Fruit fly (Drosophila melanogaster) whole organism, embryonic: ENCODE measurements around the gene Secp43.

Source experiments
- Ada2b ChIP-seq: fragments of 200-800 bp; sonication (Bioruptor generic); IDR thresholded peaks from 2 replicates; pipeline ENCODE4 v1.3.6; 2022; ENCODE audit warnings: missing biosample characterization, missing genetic modification characterization
- Antp ChIP-seq: fragments of 200-800 bp; sonication (Bioruptor generic); optimal IDR thresholded peaks from 3 replicates; lab custom pipeline; 2016; ENCODE audit warnings: missing biosample characterization, missing genetic modification characterization
- CG10543 ChIP-seq: fragments of 200-800 bp; sonication (Bioruptor generic); optimal IDR thresholded peaks from 3 replicates; lab custom pipeline; 2017; ENCODE audit warnings: missing biosample characterization, mild to moderate bottlenecking, missing genetic modification characterization, moderate library complexity
- CG10979 ChIP-seq: fragments of 200-800 bp; sonication (Bioruptor generic); optimal IDR thresholded peaks from 2 replicates; lab custom pipeline; 2018; ENCODE audit warnings: missing biosample characterization, mild to moderate bottlenecking, missing genetic modification characterization, moderate library complexity
- CG12391 ChIP-seq: fragments of 200-800 bp; sonication (Bioruptor generic); optimal IDR thresholded peaks from 3 replicates; lab custom pipeline; 2018; ENCODE audit warnings: missing biosample characterization, mild to moderate bottlenecking, missing genetic modification characterization, moderate library complexity
- CG13894 ChIP-seq: fragments of 200-800 bp; sonication (Bioruptor generic); optimal IDR thresholded peaks from 3 replicates; lab custom pipeline; 2018; ENCODE audit warnings: missing biosample characterization, mild to moderate bottlenecking, missing genetic modification characterization, moderate library complexity
- CG14965 ChIP-seq: fragments of 200-800 bp; sonication (Bioruptor generic); optimal IDR thresholded peaks from 2 replicates; lab custom pipeline; 2016; ENCODE audit warnings: missing biosample characterization, missing genetic modification characterization, borderline replicate concordance
- CG2120 ChIP-seq: fragments of 200-800 bp; sonication (Bioruptor generic); optimal IDR thresholded peaks from 3 replicates; lab custom pipeline; 2016; ENCODE audit warnings: missing biosample characterization, missing genetic modification characterization
- CG2678 ChIP-seq: fragments of 200-800 bp; sonication (Bioruptor generic); optimal IDR thresholded peaks from 3 replicates; lab custom pipeline; 2019; ENCODE audit warnings: missing biosample characterization, mild to moderate bottlenecking, missing genetic modification characterization, moderate library complexity
- CG30431 ChIP-seq: fragments of 200-800 bp; sonication (Bioruptor generic); optimal IDR thresholded peaks from 2 replicates; lab custom pipeline; 2017; ENCODE audit warnings: missing biosample characterization, missing genetic modification characterization
- CG31441 ChIP-seq: fragments of 200-800 bp; sonication (Bioruptor generic); IDR thresholded peaks from 2 replicates; pipeline ENCODE4 v1.3.6; 2022; ENCODE audit warnings: missing biosample characterization, missing genetic modification characterization
- CG32532 ChIP-seq: fragments of 200-800 bp; sonication (Bioruptor generic); IDR thresholded peaks from 2 replicates; pipeline ENCODE4 v1.3.6; 2022; ENCODE audit warnings: missing biosample characterization, missing genetic modification characterization
- CG3407 ChIP-seq: fragments of 200-800 bp; sonication (Bioruptor generic); optimal IDR thresholded peaks from 2 replicates; lab custom pipeline; 2018; ENCODE audit warnings: missing biosample characterization, mild to moderate bottlenecking, missing genetic modification characterization
- CG3726 ChIP-seq: fragments of 200-800 bp; sonication (Bioruptor generic); IDR thresholded peaks from 3 replicates; pipeline ENCODE4, ENCODE4 v1.3.6; 2022; ENCODE audit warnings: missing biosample characterization, missing genetic modification characterization
- CG3847 ChIP-seq: fragments of 200-800 bp; sonication (Bioruptor generic); IDR thresholded peaks from 2 replicates; pipeline ENCODE4 v1.3.6; 2022; ENCODE audit warnings: missing biosample characterization, missing genetic modification characterization
- CG6654 ChIP-seq: fragments of 200-800 bp; sonication (Bioruptor generic); optimal IDR thresholded peaks from 2 replicates; lab custom pipeline; 2017; ENCODE audit warnings: missing biosample characterization, mild to moderate bottlenecking, missing genetic modification characterization
- CG6683 ChIP-seq: fragments of 200-800 bp; sonication (Bioruptor generic); optimal IDR thresholded peaks from 2 replicates; lab custom pipeline; 2017; ENCODE audit warnings: missing biosample characterization, mild to moderate bottlenecking, missing genetic modification characterization, missing genetic modification reagents
- CG8290 ChIP-seq, 3 experiments: fragments of 200-800 bp; sonication (Bioruptor generic); optimal IDR thresholded peaks; 2 replicates each; lab custom pipeline; 2016 to 2019; ENCODE audit warnings: missing biosample characterization in 3 of 3, missing genetic modification characterization in 3 of 3, mild to moderate bottlenecking in 2 of 3, moderate library complexity in 1 of 3
- CG9932 ChIP-seq: fragments of 200-800 bp; sonication (Bioruptor generic); IDR thresholded peaks from 2 replicates; pipeline ENCODE4 v1.3.6; 2022; ENCODE audit warnings: missing biosample characterization, missing genetic modification characterization
- CoRest ChIP-seq: fragments of 200-800 bp; sonication (Bioruptor generic); optimal IDR thresholded peaks from 3 replicates; lab custom pipeline; 2018; ENCODE audit warnings: missing biosample characterization, mild to moderate bottlenecking, missing genetic modification characterization, moderate library complexity
- D19A ChIP-seq: fragments of 200-800 bp; optimal IDR thresholded peaks from 3 replicates; lab custom pipeline; 2019; ENCODE audit warnings: missing biosample characterization, mild to moderate bottlenecking, missing genetic modification characterization, moderate library complexity
- Dbx ChIP-seq: fragments of 200-800 bp; sonication (Bioruptor generic); IDR thresholded peaks from 3 replicates; pipeline ENCODE4 v1.3.6; 2022; ENCODE audit warnings: missing biosample characterization, missing genetic modification characterization
- E2f1 ChIP-seq: fragments of 200-800 bp; sonication (Bioruptor generic); IDR thresholded peaks from 2 replicates; pipeline ENCODE4 v1.3.6; 2022; ENCODE audit warnings: missing biosample characterization, missing genetic modification characterization
- E2f2 ChIP-seq: fragments of 200-800 bp; sonication (Bioruptor generic); IDR thresholded peaks from 2 replicates; pipeline ENCODE4 v1.3.6; 2022; ENCODE audit warnings: missing biosample characterization, missing genetic modification characterization
- ERR ChIP-seq: fragments of 200-800 bp; sonication (Bioruptor generic); optimal IDR thresholded peaks from 2 replicates; lab custom pipeline; 2016; ENCODE audit warnings: missing biosample characterization, missing genetic modification characterization
- Eip74EF ChIP-seq, 2 experiments: fragments of 200-800 bp in 1 of 2; fragments of >200 bp in 1 of 2; sonication (Bioruptor generic) in 1 of 2; optimal IDR thresholded peaks; 2 replicates each; lab custom pipeline; 2017 to 2019; ENCODE audit warnings: missing biosample characterization in 2 of 2, missing genetic modification characterization in 2 of 2, mild to moderate bottlenecking in 1 of 2, moderate library complexity in 1 of 2
- Ets97D ChIP-seq: fragments of 200-800 bp; sonication (Bioruptor generic); optimal IDR thresholded peaks from 3 replicates; lab custom pipeline; 2016; ENCODE audit warnings: missing biosample characterization, missing genetic modification characterization
- Mad ChIP-seq: fragments of 200-800 bp; sonication (Bioruptor generic); optimal IDR thresholded peaks from 2 replicates; lab custom pipeline; 2016; ENCODE audit warnings: missing biosample characterization, missing genetic modification characterization
- Med ChIP-seq: fragments of 200-800 bp; sonication (Bioruptor generic); peaks from one replicate; lab custom pipeline; 2016; ENCODE audit warnings: missing biosample characterization, missing genetic modification characterization, mild to moderate bottlenecking, inconsistent platforms, moderate library complexity
- NfI ChIP-seq: fragments of 200-800 bp; sonication (Bioruptor generic); optimal IDR thresholded peaks from 3 replicates; lab custom pipeline; 2018; ENCODE audit warnings: missing biosample characterization, mild to moderate bottlenecking, missing genetic modification characterization, moderate library complexity
- Oli ChIP-seq: fragments of 200-800 bp; sonication (Bioruptor generic); optimal IDR thresholded peaks from 2 replicates; lab custom pipeline; 2018; ENCODE audit warnings: missing biosample characterization, mild to moderate bottlenecking, missing genetic modification characterization, moderate library complexity
- PHDP ChIP-seq: fragments of 200-800 bp; sonication (Bioruptor generic); optimal IDR thresholded peaks from 3 replicates; lab custom pipeline; 2018; ENCODE audit warnings: missing biosample characterization, mild to moderate bottlenecking, missing genetic modification characterization, moderate library complexity
- Ptx1 ChIP-seq: fragments of 200-800 bp; sonication (Bioruptor generic); IDR thresholded peaks from 2 replicates; pipeline ENCODE4 v1.3.6; 2022; ENCODE audit warnings: missing biosample characterization, missing genetic modification characterization
- Scr ChIP-seq: fragments of 200-800 bp; sonication (Bioruptor generic); IDR thresholded peaks from 2 replicates; pipeline ENCODE4 v1.3.6; 2022; ENCODE audit warnings: missing biosample characterization, missing genetic modification characterization; ENCODE audit not compliant: partially characterized antibody
- Sry-δ ChIP-seq: fragments of 200-800 bp; sonication (Bioruptor generic); optimal IDR thresholded peaks from 2 replicates; lab custom pipeline; 2016; ENCODE audit warnings: missing biosample characterization, missing genetic modification characterization
- Ssrp ChIP-seq: fragments of 200-800 bp; sonication (Bioruptor generic); optimal IDR thresholded peaks from 2 replicates; lab custom pipeline; 2018; ENCODE audit warnings: missing biosample characterization, mild to moderate bottlenecking, missing genetic modification characterization, moderate library complexity
- Xrp1 ChIP-seq: fragments of 200-800 bp; sonication (Bioruptor generic); IDR thresholded peaks from 2 replicates; pipeline ENCODE4 v1.3.6; 2022; ENCODE audit warnings: missing biosample characterization, missing genetic modification characterization
- aop ChIP-seq: fragments of 200-800 bp; sonication (Bioruptor generic); IDR thresholded peaks from 2 replicates; pipeline ENCODE4 v1.3.6; 2022; ENCODE audit warnings: missing biosample characterization, missing genetic modification characterization
- bcd ChIP-seq: fragments of 200-800 bp; sonication (Bioruptor generic); optimal IDR thresholded peaks from 2 replicates; lab custom pipeline; 2017; ENCODE audit warnings: missing biosample characterization, mild to moderate bottlenecking, missing genetic modification characterization
- chinmo ChIP-seq: fragments of 200-800 bp; sonication (Bioruptor generic); IDR thresholded peaks from 4 replicates; pipeline ENCODE4 v1.3.6; 2022; ENCODE audit warnings: missing biosample characterization, missing genetic modification characterization; ENCODE audit not compliant: partially characterized antibody
- chm ChIP-seq: fragments of 200-800 bp; sonication (Bioruptor generic); IDR thresholded peaks from 2 replicates; pipeline ENCODE4 v1.3.6; 2022; ENCODE audit warnings: missing biosample characterization, missing genetic modification characterization
- gfzf ChIP-seq: fragments of 200-800 bp; sonication (Bioruptor generic); optimal IDR thresholded peaks from 2 replicates; lab custom pipeline; 2016; ENCODE audit warnings: missing biosample characterization, mild to moderate bottlenecking, missing genetic modification characterization, moderate library complexity
- gro ChIP-seq: fragments of 200-800 bp; sonication (Bioruptor generic); optimal IDR thresholded peaks from 2 replicates; lab custom pipeline; 2016; ENCODE audit warnings: missing biosample characterization, missing genetic modification characterization
- h ChIP-seq: fragments of >200 bp; optimal IDR thresholded peaks from 2 replicates; lab custom pipeline; 2017
- mirr ChIP-seq: fragments of 200-800 bp; sonication (Bioruptor generic); optimal IDR thresholded peaks from 3 replicates; lab custom pipeline; 2018; ENCODE audit warnings: missing biosample characterization, mild to moderate bottlenecking, missing genetic modification characterization
- pho ChIP-seq: fragments of 200-800 bp; sonication (Bioruptor generic); optimal IDR thresholded peaks from 2 replicates; lab custom pipeline; 2016; ENCODE audit warnings: missing biosample characterization, missing genetic modification characterization
- rib ChIP-seq: fragments of 200-800 bp; sonication (Bioruptor generic); IDR thresholded peaks from 2 replicates; pipeline ENCODE4 v1.3.6; 2022; ENCODE audit warnings: missing biosample characterization, missing genetic modification characterization
- sd ChIP-seq: fragments of 200-800 bp; sonication (Bioruptor generic); optimal IDR thresholded peaks from 3 replicates; lab custom pipeline; 2018; ENCODE audit warnings: missing biosample characterization, mild to moderate bottlenecking, missing genetic modification characterization, moderate library complexity
- unpg ChIP-seq: fragments of 200-800 bp; sonication (Bioruptor generic); optimal IDR thresholded peaks from 3 replicates; lab custom pipeline; 2018; ENCODE audit warnings: missing biosample characterization, mild to moderate bottlenecking, missing genetic modification characterization, moderate library complexity
- zf30C ChIP-seq: fragments of 200-800 bp; sonication (Bioruptor generic); optimal IDR thresholded peaks from 3 replicates; lab custom pipeline; 2018; ENCODE audit warnings: missing biosample characterization, mild to moderate bottlenecking, missing genetic modification characterization

Secp43 gene

dm6 chr2L:4456539-4456994 is 2.3 kb upstream of the Secp43 start, which contains the start of gene Gs1l (continued):
- peak; percentile 42; the same call in 1 of the 2 replicates for TF ChIP-seq CG9932 (GFP tag; lab: Robert Waterston, UW)
- TF ChIP-seq Ssrp (tag; lab: Kevin White, UChicago) = peak; percentile 42
- no peak for TF ChIP-seq CG3726
- 0 out of 4 replicates have a peak, but pooled peaks have one; percentile 5 for TF ChIP-seq chinmo (GFP tag; lab: Robert Waterston, UW)
- TF ChIP-seq zf30C = no peak
- peak; percentile 56 for TF ChIP-seq sd (tag; lab: Kevin White, UChicago)
- no peak for TF ChIP-seq Antp (GFP tag; lab: Kevin White, UChicago)
- no peak for TF ChIP-seq Mad (GFP tag; lab: Kevin White, UChicago)
- TF ChIP-seq CG12391 (tag; lab: Kevin White, UChicago) = peak; percentile 22
- no peak for TF ChIP-seq CG3407 (GFP tag; lab: Kevin White, UChicago)
- TF ChIP-seq bcd (GFP tag; lab: Kevin White, UChicago) = peak; percentile 45
- no peak for TF ChIP-seq mirr (GFP tag; lab: Kevin White, UChicago)
- peak; percentile 24 for TF ChIP-seq CG2120 (GFP tag; lab: Kevin White, UChicago)
- no peak for TF ChIP-seq CG30431 (GFP tag; lab: Kevin White, UChicago)
- peak; percentile 11 for TF ChIP-seq CG10979 (tag; lab: Kevin White, UChicago)
- no peak for TF ChIP-seq CG14965 (GFP tag; lab: Kevin White, UChicago)
- TF ChIP-seq E2f1 = peak; percentile 28; the same call in 1 of the 2 replicates
- no peak for TF ChIP-seq CG6683
- TF ChIP-seq rib (GFP tag; lab: Robert Waterston, UW) = peak; percentile 71
- no peak for TF ChIP-seq Oli
- TF ChIP-seq Ptx1 (GFP tag; lab: Robert Waterston, UW) = peak; percentile 48; the same call in 1 of the 2 replicates
- no peak for TF ChIP-seq h
- 0 out of 2 replicates have a peak, but pooled peaks have one; percentile 24 for TF ChIP-seq CG31441 (GFP tag; lab: Robert Waterston, UW)
- no peak for TF ChIP-seq CG10543
- peak; percentile 99 for TF ChIP-seq D19A
- TF ChIP-seq Sry-δ (GFP tag; lab: Kevin White, UChicago) = no peak
- peak; percentile 33; the same call in 1 of the 2 replicates for TF ChIP-seq Xrp1 (GFP tag; lab: Robert Waterston, UW)
- TF ChIP-seq CG32532 (GFP tag; lab: Robert Waterston, UW) = peak; percentile 33; the same call in 1 of the 2 replicates
- TF ChIP-seq Scr = no peak
- no peak for TF ChIP-seq pho (GFP tag; lab: Kevin White, UChicago)
- no peak for TF ChIP-seq aop (GFP tag; lab: Robert Waterston, UW)
- TF ChIP-seq CoRest = peak; percentile 23
- TF ChIP-seq CG8290 (GFP tag; optimal IDR thresholded peaks at IDR 0.05; lab: Kevin White, UChicago) = no peak
- peak in 1 of 2 experiments; percentile 49 for TF ChIP-seq CG8290 (tag; optimal IDR thresholded peaks at IDR 0.05; lab: Kevin White, UChicago)
- TF ChIP-seq Ada2b (GFP tag; lab: Robert Waterston, UW) = no peak
- peak; percentile 75 for TF ChIP-seq gfzf (GFP tag; lab: Kevin White, UChicago)
- TF ChIP-seq CG6654 (GFP tag; lab: Kevin White, UChicago) = no peak
- peak; percentile 76; the same call in 2 of the 3 replicates for TF ChIP-seq Dbx (GFP tag; lab: Robert Waterston, UW)
- TF ChIP-seq Eip74EF (GFP tag; optimal IDR thresholded peaks at IDR 0.05; lab: Kevin White, UChicago) = peak in 1 of 2 experiments; percentile 68
- peak; percentile 5 for TF ChIP-seq Ets97D (GFP tag; lab: Kevin White, UChicago)
- TF ChIP-seq unpg (GFP tag; lab: Kevin White, UChicago) = peak; percentile 34
- peak; percentile 54 for TF ChIP-seq CG13894 (tag; lab: Kevin White, UChicago)
- TF ChIP-seq PHDP (tag; lab: Kevin White, UChicago) = peak; percentile 30
- TF ChIP-seq CG2678 (tag; lab: Kevin White, UChicago) = peak; percentile 38
- peak; percentile 77 for TF ChIP-seq E2f2 (GFP tag; lab: Robert Waterston, UW)
- peak; percentile 88 for TF ChIP-seq ERR
- TF ChIP-seq CG3847 (GFP tag; lab: Robert Waterston, UW) = peak; percentile 42; the same call in 1 of the 2 replicates
- no peak for TF ChIP-seq gro
- peak; percentile 14 for TF ChIP-seq NfI (GFP tag; lab: Kevin White, UChicago)
- peak; percentile 7; the same call in 1 of the 2 replicates for TF ChIP-seq chm
- TF ChIP-seq Med (GFP tag; lab: Kevin White, UChicago) = peak; percentile 82
